Worm (Caenorhabditis elegans): ENCODE data around the gene Y94H6A.5.
A peak's percentile ranks its signal among the peaks of the same experiment; 100 is the strongest.

DNA sequence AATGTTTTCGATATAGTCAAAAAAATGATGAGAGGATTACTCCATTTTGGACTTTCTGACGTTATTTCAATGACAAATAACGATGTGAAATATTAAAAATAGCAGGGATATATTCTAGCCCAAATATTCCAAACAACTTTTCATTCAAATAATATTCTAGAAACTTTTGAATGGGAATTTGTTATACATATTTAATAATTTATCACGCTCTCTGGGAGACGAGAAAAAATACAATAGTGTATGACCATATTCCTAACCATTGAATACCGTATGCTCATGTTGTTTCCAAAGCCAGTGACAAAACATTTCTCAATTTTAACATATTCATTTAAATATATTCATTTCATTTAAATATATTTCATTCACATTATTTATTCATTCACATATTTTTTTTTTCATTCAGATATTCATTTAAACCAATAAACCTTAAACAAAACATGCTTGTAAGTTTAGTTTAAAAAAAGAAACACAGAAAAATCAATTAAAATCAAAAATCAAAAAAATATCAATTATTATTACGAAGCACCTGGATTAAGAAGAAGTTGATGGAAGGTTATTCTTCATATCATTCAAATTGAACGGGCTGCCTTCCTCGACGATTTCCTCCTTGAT lies 5.9 kb upstream of the Y94H6A.5 start:
- TF ChIP-seq gei-17 (GFP tag; optimal IDR thresholded peaks at IDR 0.05), result peak; percentile 20
- no peak for TF ChIP-seq F37B4.10 (GFP tag; IDR thresholded peaks at IDR 0.05)
- peak; percentile 31 for TF ChIP-seq lin-54 (GFP tag; optimal IDR thresholded peaks at IDR 0.05)
- TF ChIP-seq hrde-1 (tag; optimal IDR thresholded peaks at IDR 0.05; ENCODE audit: borderline replicate concordance), result no peak
- TF ChIP-seq bed-2 (GFP tag; IDR thresholded peaks at IDR 0.05), result no peak
- TF ChIP-seq nfya-1 (tag; optimal IDR thresholded peaks at IDR 0.05; ENCODE audit: borderline replicate concordance, insufficient read depth), result no peak
- TF ChIP-seq C17E4.6 (GFP tag; IDR thresholded peaks at IDR 0.05), result no peak
- TF ChIP-seq lir-1 (GFP tag; conservative IDR thresholded peaks at IDR 0.05), result 0 out of 2 replicates have a peak, but pooled peaks have one; percentile 34
- peak; percentile 6 to 12 for TF ChIP-seq let-607 (tag; optimal IDR thresholded peaks at IDR 0.05)
- TF ChIP-seq unc-62 (GFP tag; optimal IDR thresholded peaks at IDR 0.05), result no peak
- peak; percentile 54; the same call in 1 of the 2 replicates for TF ChIP-seq C06A6.2 (GFP tag; conservative IDR thresholded peaks at IDR 0.05)

Data from whole organism, young adult.